Worm (Caenorhabditis elegans): Measurements from ENCODE around the gene nep-25.

- TF ChIP-seq ceh-36 (tag; optimal IDR thresholded peaks at IDR 0.05), result no peak
- TF ChIP-seq hmg-4 (GFP tag; optimal IDR thresholded peaks at IDR 0.05), result no peak
- TF ChIP-seq tra-4 (tag; optimal IDR thresholded peaks at IDR 0.05), result no peak
- no peak for TF ChIP-seq ama-1 (optimal IDR thresholded peaks at IDR 0.05)
- TF ChIP-seq hnd-1 (tag; optimal IDR thresholded peaks at IDR 0.05), result no peak
- TF ChIP-seq ets-7 (tag; optimal IDR thresholded peaks at IDR 0.05), result no peak
- no peak for TF ChIP-seq hmbx-1 (tag; optimal IDR thresholded peaks at IDR 0.05)
- TF ChIP-seq aly-1 (tag; optimal IDR thresholded peaks at IDR 0.05), result no peak
Measured at ce11 chrII:5833136-5833535, 8.9 kb upstream of the nep-25 start, which contains the start of gene gtap-1.
